Fruit fly (Drosophila melanogaster) whole organism, prepupa: ENCODE results near the gene CG34247.

Experiments used
- Blimp-1 ChIP-seq: fragments of 200-800 bp; sonication (Bioruptor generic); optimal IDR thresholded peaks from 3 replicates; lab custom pipeline; 2017; ENCODE audit warnings: missing biosample characterization, missing genetic modification characterization, mild to moderate bottlenecking, moderate library complexity, missing genetic modification reagents
- CG16779 ChIP-seq: fragments of 200-800 bp; sonication (Bioruptor generic); optimal IDR thresholded peaks from 3 replicates; lab custom pipeline; 2017; ENCODE audit warnings: missing biosample characterization, mild to moderate bottlenecking, missing genetic modification characterization
- CG32006 ChIP-seq: fragments of 200-800 bp; sonication (Bioruptor generic); optimal IDR thresholded peaks from 3 replicates; lab custom pipeline; 2017; ENCODE audit warnings: missing biosample characterization, mild to moderate bottlenecking, missing genetic modification characterization
- CG6163 ChIP-seq: fragments of 200-800 bp; sonication (Bioruptor generic); IDR thresholded peaks from 3 replicates; pipeline ENCODE4 v1.3.6; 2022; ENCODE audit warnings: missing biosample characterization, missing genetic modification characterization
- CG7368 ChIP-seq: fragments of 200-800 bp; sonication (Bioruptor generic); optimal IDR thresholded peaks from 3 replicates; lab custom pipeline; 2016; ENCODE audit warnings: missing biosample characterization, missing genetic modification characterization
- CG8119 ChIP-seq: fragments of 200-800 bp; sonication (Bioruptor generic); IDR thresholded peaks from 3 replicates; pipeline ENCODE4 v1.3.6; 2022; ENCODE audit warnings: missing biosample characterization, missing genetic modification characterization
- Hr39 ChIP-seq: fragments of 200-800 bp; sonication (Bioruptor generic); optimal IDR thresholded peaks from 2 replicates; lab custom pipeline; 2016; ENCODE audit warnings: missing biosample characterization, missing genetic modification characterization
- OdsH ChIP-seq: fragments of 200-800 bp; sonication (Bioruptor generic); optimal IDR thresholded peaks from 3 replicates; lab custom pipeline; 2016; ENCODE audit warnings: missing biosample characterization, missing genetic modification characterization
- Sox102F ChIP-seq: fragments of 200-800 bp; sonication (Bioruptor generic); optimal IDR thresholded peaks from 2 replicates; lab custom pipeline; 2016; ENCODE audit warnings: missing biosample characterization, mild to moderate bottlenecking, missing genetic modification characterization
- Sox14 ChIP-seq: fragments of 200-800 bp; sonication (Bioruptor generic); optimal IDR thresholded peaks from 3 replicates; lab custom pipeline; 2016; ENCODE audit warnings: missing biosample characterization, missing genetic modification characterization
- Sox15 ChIP-seq: fragments of 200-800 bp; sonication (Bioruptor generic); optimal IDR thresholded peaks from 3 replicates; lab custom pipeline; 2016; ENCODE audit warnings: missing biosample characterization, missing genetic modification characterization
- fkh ChIP-seq: fragments of 200-800 bp; sonication (Bioruptor generic); optimal IDR thresholded peaks from 3 replicates; lab custom pipeline; 2017; ENCODE audit warnings: missing biosample characterization, mild to moderate bottlenecking, missing genetic modification characterization, moderate library complexity
- topi ChIP-seq: fragments of 200-800 bp; sonication (Bioruptor generic); optimal IDR thresholded peaks from 3 replicates; lab custom pipeline; 2016; ENCODE audit warnings: missing biosample characterization, missing genetic modification characterization

dm6 chr3L:16289067-16289466 lies 27.7 kb upstream of the CG34247 start:
- TF ChIP-seq topi (GFP tag; lab: Kevin White, UChicago) (no peak), Sox15 (GFP tag; lab: Kevin White, UChicago) (no peak), Sox14 (GFP tag; lab: Kevin White, UChicago) (no peak), Blimp-1 (GFP tag; lab: Kevin White, UChicago) (no peak), CG6163 (GFP tag; lab: Robert Waterston, UW) (0 out of 3 replicates have a peak, but pooled peaks have one; percentile 45), CG8119 (peak; percentile 46; the same call in 1 of the 3 replicates), Sox102F (no peak), CG7368 (GFP tag; lab: Kevin White, UChicago) (no peak), Hr39 (no peak), OdsH (peak; percentile 26), fkh (GFP tag; lab: Kevin White, UChicago) (no peak), CG32006 (GFP tag; lab: Kevin White, UChicago) (peak; percentile 25), CG16779 (no peak)
